Fruit fly (Drosophila melanogaster) whole organism, embryonic: ENCODE data around the gene slp1.

ENCODE experiments used
- Atf6 ChIP-seq: fragments of 200-800 bp; sonication (Bioruptor generic); IDR thresholded peaks from 2 replicates; pipeline ENCODE4 v1.3.6; 2022; ENCODE audit warnings: missing biosample characterization, missing genetic modification characterization
- Blimp-1 ChIP-seq: fragments of 200-800 bp; sonication (Bioruptor generic); optimal IDR thresholded peaks from 3 replicates; lab custom pipeline; 2018; ENCODE audit warnings: missing biosample characterization, missing genetic modification characterization, mild to moderate bottlenecking, moderate library complexity, missing genetic modification reagents
- BtbVII ChIP-seq: fragments of 200-800 bp; sonication (Bioruptor generic); optimal IDR thresholded peaks from 3 replicates; lab custom pipeline; 2017; ENCODE audit warnings: missing biosample characterization, mild to moderate bottlenecking, missing genetic modification characterization
- CG11247 ChIP-seq: fragments of 200-800 bp; sonication (Bioruptor generic); IDR thresholded peaks from 2 replicates; pipeline ENCODE4 v1.3.6; 2022; ENCODE audit warnings: missing biosample characterization, missing genetic modification characterization
- CG13123 ChIP-seq: fragments of 200-800 bp; sonication (Bioruptor generic); optimal IDR thresholded peaks from 2 replicates; lab custom pipeline; 2016; ENCODE audit warnings: missing biosample characterization, missing genetic modification characterization
- CG14014 ChIP-seq: fragments of 200-800 bp; sonication (Bioruptor generic); IDR thresholded peaks from 2 replicates; pipeline ENCODE4 v1.3.6; 2022; ENCODE audit warnings: missing biosample characterization, missing genetic modification characterization
- CG14441 ChIP-seq: fragments of 200-800 bp; sonication (Bioruptor generic); IDR thresholded peaks from 2 replicates; pipeline ENCODE4 v1.3.6; 2022; ENCODE audit warnings: missing biosample characterization, missing genetic modification characterization
- CG14710 ChIP-seq: fragments of 200-800 bp; sonication (Bioruptor generic); optimal IDR thresholded peaks from 3 replicates; lab custom pipeline; 2019; ENCODE audit warnings: missing biosample characterization, mild to moderate bottlenecking, missing genetic modification characterization, moderate library complexity
- CG15269 ChIP-seq: fragments of 200-800 bp; sonication (Bioruptor generic); optimal IDR thresholded peaks from 2 replicates; lab custom pipeline; 2018; ENCODE audit warnings: missing biosample characterization, mild to moderate bottlenecking, missing genetic modification characterization, moderate library complexity
- CG15696 ChIP-seq: fragments of 200-800 bp; sonication (Bioruptor generic); optimal IDR thresholded peaks from 2 replicates; lab custom pipeline; 2019; ENCODE audit warnings: missing biosample characterization, mild to moderate bottlenecking, missing genetic modification characterization, moderate library complexity
- CG16815 ChIP-seq: fragments of 200-800 bp; sonication (Bioruptor generic); optimal IDR thresholded peaks from 3 replicates; lab custom pipeline; 2017; ENCODE audit warnings: missing biosample characterization, mild to moderate bottlenecking, missing genetic modification characterization
- CG18262 ChIP-seq: fragments of 200-800 bp; optimal IDR thresholded peaks from 3 replicates; lab custom pipeline; 2019; ENCODE audit warnings: missing biosample characterization, mild to moderate bottlenecking, missing genetic modification characterization, moderate library complexity
- CG31388 ChIP-seq: fragments of 200-800 bp; sonication (Bioruptor generic); optimal IDR thresholded peaks from 2 replicates; lab custom pipeline; 2016; ENCODE audit warnings: missing biosample characterization, missing genetic modification characterization
- CG4404 ChIP-seq: fragments of 200-800 bp; sonication (Bioruptor generic); IDR thresholded peaks from 2 replicates; pipeline ENCODE4 v1.3.6; 2022; ENCODE audit warnings: missing biosample characterization, missing genetic modification characterization
- CG8388 ChIP-seq: fragments of 200-800 bp; sonication (Bioruptor generic); optimal IDR thresholded peaks from 2 replicates; lab custom pipeline; 2019; ENCODE audit warnings: missing biosample characterization, mild to moderate bottlenecking, missing genetic modification characterization, moderate library complexity
- CkIIα-i1 ChIP-seq: fragments of 200-800 bp; sonication (Bioruptor generic); IDR thresholded peaks from 2 replicates; pipeline ENCODE4 v1.3.6; 2022; ENCODE audit warnings: missing biosample characterization, missing genetic modification characterization
- CrebB ChIP-seq: fragments of 200-800 bp; sonication (Bioruptor generic); optimal IDR thresholded peaks from 3 replicates; lab custom pipeline; 2018; ENCODE audit warnings: missing biosample characterization, mild to moderate bottlenecking, missing genetic modification characterization
- Dek ChIP-seq: fragments of 200-800 bp; sonication (Bioruptor generic); optimal IDR thresholded peaks from 3 replicates; lab custom pipeline; 2019; ENCODE audit warnings: missing biosample characterization, mild to moderate bottlenecking, missing genetic modification characterization, moderate library complexity
- GATAe ChIP-seq: fragments of 200-800 bp; sonication (Bioruptor generic); conservative IDR thresholded peaks from 2 replicates; pipeline ENCODE4 v1.3.6; 2022; ENCODE audit warnings: missing biosample characterization, missing genetic modification characterization
- Lhr ChIP-seq: fragments of 200-800 bp; sonication (Bioruptor generic); optimal IDR thresholded peaks from 3 replicates; lab custom pipeline; 2017; ENCODE audit warnings: mild to moderate bottlenecking, missing biosample characterization, missing genetic modification reagents, missing genetic modification characterization
- Mrtf ChIP-seq: fragments of 200-800 bp; sonication (Bioruptor generic); IDR thresholded peaks from 3 replicates; pipeline ENCODE4 v1.3.6; 2022; ENCODE audit warnings: missing biosample characterization, missing genetic modification characterization
- NK7.1 ChIP-seq: fragments of 200-800 bp; sonication (Bioruptor generic); optimal IDR thresholded peaks from 3 replicates; lab custom pipeline; 2016; ENCODE audit warnings: missing biosample characterization, missing genetic modification characterization
- Opbp ChIP-seq: fragments of 200-800 bp; sonication (Bioruptor generic); IDR thresholded peaks from 3 replicates; pipeline ENCODE4 v1.3.6; 2022; ENCODE audit warnings: missing biosample characterization, missing genetic modification characterization; ENCODE audit not compliant: partially characterized antibody
- aop ChIP-seq: fragments of 200-800 bp; sonication (Bioruptor generic); IDR thresholded peaks from 2 replicates; pipeline ENCODE4 v1.3.6; 2022; ENCODE audit warnings: missing biosample characterization, missing genetic modification characterization
- bab2 ChIP-seq: fragments of 200-800 bp; sonication (Bioruptor generic); optimal IDR thresholded peaks from 2 replicates; lab custom pipeline; 2016; ENCODE audit warnings: missing biosample characterization, missing genetic modification characterization
- bbx ChIP-seq: fragments of 200-800 bp; sonication (Bioruptor generic); IDR thresholded peaks from 2 replicates; pipeline ENCODE4 v1.3.6; 2022; ENCODE audit warnings: missing biosample characterization, missing genetic modification characterization; ENCODE audit not compliant: partially characterized antibody
- bsh ChIP-seq, 2 experiments: fragments of 200-800 bp; sonication (Bioruptor generic); optimal IDR thresholded peaks; 2 replicates each; lab custom pipeline; 2017 to 2018; ENCODE audit warnings: mild to moderate bottlenecking in 2 of 2, missing biosample characterization in 2 of 2, missing genetic modification characterization in 2 of 2, moderate library complexity in 1 of 2
- ci ChIP-seq: fragments of 200-800 bp; sonication (Bioruptor generic); IDR thresholded peaks from 3 replicates; pipeline ENCODE4 v1.3.6; 2022; ENCODE audit warnings: missing biosample characterization, missing genetic modification characterization
- dmrt11E ChIP-seq: fragments of 200-800 bp; sonication (Bioruptor generic); optimal IDR thresholded peaks from 3 replicates; lab custom pipeline; 2018; ENCODE audit warnings: missing biosample characterization, mild to moderate bottlenecking, missing genetic modification characterization, moderate library complexity
- gro ChIP-seq: fragments of 200-800 bp; sonication (Bioruptor generic); optimal IDR thresholded peaks from 2 replicates; lab custom pipeline; 2016; ENCODE audit warnings: missing biosample characterization, missing genetic modification characterization
- gsb ChIP-seq: fragments of 200-800 bp; sonication (Bioruptor generic); IDR thresholded peaks from 2 replicates; pipeline ENCODE4 v1.3.6; 2022; ENCODE audit warnings: missing biosample characterization, missing genetic modification characterization
- gt ChIP-seq: fragments of 200-800 bp; sonication (Bioruptor generic); IDR thresholded peaks from 2 replicates; pipeline ENCODE4 v1.3.6; 2022; ENCODE audit warnings: missing biosample characterization, missing genetic modification characterization
- kah ChIP-seq: fragments of 200-800 bp; sonication (Bioruptor generic); optimal IDR thresholded peaks from 2 replicates; lab custom pipeline; 2018; ENCODE audit warnings: missing biosample characterization, mild to moderate bottlenecking, missing genetic modification characterization
- nerfin-2 ChIP-seq: fragments of 200-800 bp; sonication (Bioruptor generic); IDR thresholded peaks from 2 replicates; pipeline ENCODE4 v1.3.6; 2022; ENCODE audit warnings: missing biosample characterization, missing genetic modification characterization; ENCODE audit not compliant: partially characterized antibody
- nmo ChIP-seq: fragments of 200-800 bp; sonication (Bioruptor generic); optimal IDR thresholded peaks from 2 replicates; lab custom pipeline; 2018; ENCODE audit warnings: missing biosample characterization, mild to moderate bottlenecking, missing genetic modification characterization, moderate library complexity
- nom ChIP-seq: fragments of 200-800 bp; sonication (Bioruptor generic); optimal IDR thresholded peaks from 2 replicates; lab custom pipeline; 2017; ENCODE audit warnings: missing biosample characterization, missing genetic modification characterization, mild to moderate bottlenecking, moderate library complexity, missing genetic modification reagents
- pfk ChIP-seq: fragments of 200-800 bp; sonication (Bioruptor generic); optimal IDR thresholded peaks from 2 replicates; lab custom pipeline; 2018; ENCODE audit warnings: missing biosample characterization, mild to moderate bottlenecking, missing genetic modification characterization, moderate library complexity
- phol ChIP-seq: fragments of 200-800 bp; sonication (Bioruptor generic); optimal IDR thresholded peaks from 3 replicates; lab custom pipeline; 2018; ENCODE audit warnings: missing biosample characterization, mild to moderate bottlenecking, missing genetic modification characterization, moderate library complexity
- prd ChIP-seq, 3 experiments: fragments of >200 bp in 2 of 3; fragments of 200-800 bp in 1 of 3; sonication (Bioruptor generic) in 1 of 3; optimal IDR thresholded peaks in 2 of 3; IDR thresholded peaks in 1 of 3; 2 replicates in 2 of 3; 3 replicates in 1 of 3; pipeline versions ENCODE4 v1.3.6 to Lab custom; 2017 to 2022; ENCODE audit warnings: missing biosample characterization in 1 of 3, missing genetic modification characterization in 1 of 3
- pros ChIP-seq: fragments of 200-800 bp; sonication (Bioruptor generic); optimal IDR thresholded peaks from 3 replicates; lab custom pipeline; 2019; ENCODE audit warnings: missing biosample characterization, mild to moderate bottlenecking, missing genetic modification characterization, moderate library complexity
- sd ChIP-seq: fragments of 200-800 bp; sonication (Bioruptor generic); optimal IDR thresholded peaks from 3 replicates; lab custom pipeline; 2018; ENCODE audit warnings: missing biosample characterization, mild to moderate bottlenecking, missing genetic modification characterization, moderate library complexity
- sim ChIP-seq: fragments of 200-800 bp; sonication (Bioruptor generic); IDR thresholded peaks from 2 replicates; pipeline ENCODE4 v1.3.6; 2022; ENCODE audit warnings: missing biosample characterization, missing genetic modification characterization
- sima ChIP-seq: fragments of 200-800 bp; sonication (Bioruptor generic); optimal IDR thresholded peaks from 2 replicates; lab custom pipeline; 2016; ENCODE audit warnings: missing biosample characterization, missing genetic modification characterization
- sr ChIP-seq: fragments of 200-800 bp; sonication (Bioruptor generic); IDR thresholded peaks from 3 replicates; pipeline ENCODE4 v1.3.6; 2022; ENCODE audit warnings: missing biosample characterization, missing genetic modification characterization
- toy ChIP-seq: fragments of 200-800 bp; sonication (Bioruptor generic); IDR thresholded peaks from 2 replicates; pipeline ENCODE4 v1.3.6; 2022; ENCODE audit warnings: missing biosample characterization, missing genetic modification characterization
- ttk ChIP-seq: fragments of 200-800 bp; sonication (Bioruptor generic); IDR thresholded peaks from 2 replicates; pipeline ENCODE4 v2.1.2; 2022; ENCODE audit warnings: missing biosample characterization, missing genetic modification characterization
- twi ChIP-seq: fragments of 200-800 bp; optimal IDR thresholded peaks from 2 replicates; lab custom pipeline; 2019; ENCODE audit warnings: missing biosample characterization, mild to moderate bottlenecking, missing genetic modification characterization, moderate library complexity
- wor ChIP-seq: fragments of 200-800 bp; sonication (Bioruptor generic); IDR thresholded peaks from 2 replicates; pipeline ENCODE4 v1.3.6; 2022; ENCODE audit warnings: missing biosample characterization, missing genetic modification characterization
- zfh1 ChIP-seq: fragments of 200-800 bp; sonication (Bioruptor generic); IDR thresholded peaks from 3 replicates; pipeline ENCODE4 v1.3.6; 2022; ENCODE audit warnings: missing biosample characterization, missing genetic modification characterization

slp1 gene

dm6 chr2L:3844898-3845713, 19.6 kb downstream of the slp1 start:
- peak; percentile 32 for TF ChIP-seq Blimp-1
- TF ChIP-seq GATAe (GFP tag; lab: Robert Waterston, UW), result no peak
- TF ChIP-seq CG13123 (GFP tag; lab: Kevin White, UChicago), result no peak
- no peak for TF ChIP-seq sima (GFP tag; lab: Kevin White, UChicago)
- no peak for TF ChIP-seq CG4404 (GFP tag; lab: Robert Waterston, UW)
- no peak for TF ChIP-seq Mrtf
- TF ChIP-seq bbx (GFP tag; lab: Robert Waterston, UW), result no peak
- peak; percentile 74 for TF ChIP-seq dmrt11E (tag; lab: Kevin White, UChicago)
- TF ChIP-seq Dek (tag; lab: Kevin White, UChicago), result no peak
- no peak for TF ChIP-seq CG31388 (GFP tag; lab: Kevin White, UChicago)
- peak; percentile 44 for TF ChIP-seq CG15696
- peak; percentile 67 for TF ChIP-seq CG18262 (tag; lab: Kevin White, UChicago)
- no peak for TF ChIP-seq CG11247
- TF ChIP-seq bsh (GFP tag; optimal IDR thresholded peaks at IDR 0.05; lab: Kevin White, UChicago), result peak in 1 of 2 experiments; percentile 56
- no peak for TF ChIP-seq nerfin-2 (GFP tag; lab: Robert Waterston, UW)
- TF ChIP-seq bab2 (GFP tag; lab: Kevin White, UChicago), result no peak
- TF ChIP-seq gro (GFP tag; lab: Kevin White, UChicago), result no peak
- no peak for TF ChIP-seq pfk (GFP tag; lab: Kevin White, UChicago)
- no peak for TF ChIP-seq Lhr (GFP tag; lab: Kevin White, UChicago)
- TF ChIP-seq gt, result no peak
- no peak for TF ChIP-seq prd (optimal IDR thresholded peaks at IDR 0.05; lab: Kevin White, UChicago)
- TF ChIP-seq prd (GFP tag; IDR thresholded peaks at IDR 0.05; lab: Robert Waterston, UW), result no peak
- TF ChIP-seq pros (GFP tag; lab: Kevin White, UChicago), result peak; percentile 77
- TF ChIP-seq toy (GFP tag; lab: Robert Waterston, UW), result no peak
- TF ChIP-seq sim, result no peak
- no peak for TF ChIP-seq NK7.1 (GFP tag; lab: Kevin White, UChicago)
- no peak for TF ChIP-seq nom (GFP tag; lab: Kevin White, UChicago)
- TF ChIP-seq sd (tag; lab: Kevin White, UChicago), result no peak
- TF ChIP-seq BtbVII, result no peak
- TF ChIP-seq CG8388, result peak; percentile 24
- TF ChIP-seq kah (GFP tag; lab: Kevin White, UChicago), result no peak
- peak; percentile 42 for TF ChIP-seq CG14710 (tag; lab: Kevin White, UChicago)
- TF ChIP-seq CG14014 (GFP tag; lab: Robert Waterston, UW), result no peak
- no peak for TF ChIP-seq twi (tag; lab: Kevin White, UChicago)
- TF ChIP-seq CkIIα-i1, result no peak
- no peak for TF ChIP-seq Atf6
- TF ChIP-seq phol (tag; lab: Kevin White, UChicago), result peak; percentile 36
- no peak for TF ChIP-seq aop (GFP tag; lab: Robert Waterston, UW)
- TF ChIP-seq zfh1 (GFP tag; lab: Robert Waterston, UW), result no peak
- TF ChIP-seq CG16815, result no peak
- TF ChIP-seq CG14441 (GFP tag; lab: Robert Waterston, UW), result no peak
- TF ChIP-seq sr (GFP tag; lab: Robert Waterston, UW), result no peak
- no peak for TF ChIP-seq CG15269 (tag; lab: Kevin White, UChicago)
- no peak for TF ChIP-seq gsb (GFP tag; lab: Robert Waterston, UW)
- TF ChIP-seq CrebB, result no peak
- TF ChIP-seq ttk (GFP tag; lab: Robert Waterston, UW), result no peak
- no peak for TF ChIP-seq wor
- peak; percentile 33 for TF ChIP-seq nmo (GFP tag; lab: Kevin White, UChicago)
- no peak for TF ChIP-seq Opbp (GFP tag; lab: Robert Waterston, UW)
- TF ChIP-seq ci (GFP tag; lab: Robert Waterston, UW), result no peak
